Fruit fly (Drosophila melanogaster): Measurements from ENCODE around the gene gudu.

gudu gene

DNA sequence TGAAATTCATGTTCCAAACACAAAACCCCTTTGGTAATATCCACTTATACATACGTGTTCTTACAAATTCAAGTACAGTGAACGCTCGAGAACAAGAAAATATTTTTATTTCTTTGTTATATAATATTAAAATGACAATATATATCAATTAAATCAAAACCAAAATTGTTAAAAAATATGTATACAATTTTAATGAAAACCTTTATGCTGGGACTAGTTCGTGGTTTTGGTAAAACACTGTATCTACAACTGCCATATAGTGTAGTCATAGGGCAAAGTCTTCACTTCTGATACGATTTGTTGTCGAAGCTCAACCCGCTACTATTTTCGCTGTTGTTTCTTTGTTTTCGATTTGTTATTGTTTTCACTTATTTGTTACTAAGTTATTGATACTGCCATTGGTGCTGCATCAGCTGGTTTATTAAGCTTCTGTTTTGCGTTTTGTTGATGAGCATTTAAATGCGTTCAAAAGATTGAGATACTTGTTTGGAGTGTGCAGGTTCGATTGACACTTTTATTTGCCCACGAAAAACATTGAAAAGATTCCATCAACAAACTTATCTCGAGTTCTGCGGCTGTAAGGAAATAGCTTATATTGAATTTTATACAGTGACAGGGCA lies 46.5 kb downstream of the gudu start (continued):
- TF ChIP-seq CG8319 (GFP tag; optimal IDR thresholded peaks at IDR 0.05) (no peak), acj6 (GFP tag; optimal IDR thresholded peaks at IDR 0.05) (no peak), CG11902 (GFP tag; optimal IDR thresholded peaks at IDR 0.05) (no peak), Hr38 (GFP tag; optimal IDR thresholded peaks at IDR 0.05) (no peak), Ets96B (tag; optimal IDR thresholded peaks at IDR 0.05) (peak; percentile 35), CG4318 (GFP tag; optimal IDR thresholded peaks at IDR 0.05) (no peak), fkh (GFP tag; optimal IDR thresholded peaks at IDR 0.05) (no peak), CG1621 (tag; optimal IDR thresholded peaks at IDR 0.05) (no peak), Hr39 (GFP tag; optimal IDR thresholded peaks at IDR 0.05) (no peak), CG3032 (tag; optimal IDR thresholded peaks at IDR 0.05) (no peak), OdsH (GFP tag; optimal IDR thresholded peaks at IDR 0.05) (peak; percentile 35), dsx (GFP tag; optimal IDR thresholded peaks at IDR 0.05; ENCODE audit: poor library complexity, severe bottlenecking) (peak; percentile 32), CG6854 (GFP tag; optimal IDR thresholded peaks at IDR 0.05) (peak; percentile 36), CG8119 (GFP tag; IDR thresholded peaks at IDR 0.05) (peak; percentile 67), Gug (GFP tag; IDR thresholded peaks at IDR 0.05) (peak; percentile 24; the same call in 1 of the 2 replicates), Smox (GFP tag; optimal IDR thresholded peaks at IDR 0.05) (no peak), lz (GFP tag; optimal IDR thresholded peaks at IDR 0.05) (no peak), CG9139 (GFP tag; optimal IDR thresholded peaks at IDR 0.05) (peak; percentile 45), Hr4 (GFP tag; optimal IDR thresholded peaks at IDR 0.05) (peak; percentile 14), eg (GFP tag; IDR thresholded peaks at IDR 0.05) (peak; percentile 60; the same call in 2 of the 3 replicates), pdm3 (GFP tag; optimal IDR thresholded peaks at IDR 0.05) (no peak), CG6276 (GFP tag; optimal IDR thresholded peaks at IDR 0.05) (peak; percentile 58), Sox102F (GFP tag; optimal IDR thresholded peaks at IDR 0.05) (peak; percentile 23), svp (GFP tag) (peak; percentile 76), topi (GFP tag; optimal IDR thresholded peaks at IDR 0.05) (peak; percentile 18), CG7368 (GFP tag; optimal IDR thresholded peaks at IDR 0.05) (peak; percentile 6)

DNA sequence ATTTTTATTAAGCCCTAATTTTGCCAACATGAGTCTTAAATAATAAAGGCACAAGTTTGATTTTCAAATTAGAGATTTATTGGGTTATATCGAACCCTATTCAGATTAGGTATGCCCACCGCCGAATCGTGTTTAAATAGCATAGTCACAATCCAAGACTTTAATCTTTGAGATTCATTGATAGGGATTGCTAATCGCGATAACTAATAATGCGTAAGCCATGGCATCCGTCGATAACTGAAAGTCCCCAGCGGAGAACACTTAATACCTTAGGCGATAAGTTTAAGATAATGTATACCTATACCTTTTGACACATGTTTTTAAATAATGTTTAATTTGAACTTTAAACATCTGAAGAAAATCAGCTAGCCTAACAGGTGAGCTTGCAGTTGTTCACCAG lies 47.2 kb downstream of the gudu start:
- no peak for TF ChIP-seq Hr4 (GFP tag; optimal IDR thresholded peaks at IDR 0.05)
- no peak for TF ChIP-seq CG8119 (GFP tag; IDR thresholded peaks at IDR 0.05)
- no peak for TF ChIP-seq Sox102F (GFP tag; optimal IDR thresholded peaks at IDR 0.05)
- no peak for TF ChIP-seq Eip78C (GFP tag)
- no peak for TF ChIP-seq ss (GFP tag; optimal IDR thresholded peaks at IDR 0.05)
- no peak for TF ChIP-seq CG10631 (GFP tag; optimal IDR thresholded peaks at IDR 0.05)

DNA sequence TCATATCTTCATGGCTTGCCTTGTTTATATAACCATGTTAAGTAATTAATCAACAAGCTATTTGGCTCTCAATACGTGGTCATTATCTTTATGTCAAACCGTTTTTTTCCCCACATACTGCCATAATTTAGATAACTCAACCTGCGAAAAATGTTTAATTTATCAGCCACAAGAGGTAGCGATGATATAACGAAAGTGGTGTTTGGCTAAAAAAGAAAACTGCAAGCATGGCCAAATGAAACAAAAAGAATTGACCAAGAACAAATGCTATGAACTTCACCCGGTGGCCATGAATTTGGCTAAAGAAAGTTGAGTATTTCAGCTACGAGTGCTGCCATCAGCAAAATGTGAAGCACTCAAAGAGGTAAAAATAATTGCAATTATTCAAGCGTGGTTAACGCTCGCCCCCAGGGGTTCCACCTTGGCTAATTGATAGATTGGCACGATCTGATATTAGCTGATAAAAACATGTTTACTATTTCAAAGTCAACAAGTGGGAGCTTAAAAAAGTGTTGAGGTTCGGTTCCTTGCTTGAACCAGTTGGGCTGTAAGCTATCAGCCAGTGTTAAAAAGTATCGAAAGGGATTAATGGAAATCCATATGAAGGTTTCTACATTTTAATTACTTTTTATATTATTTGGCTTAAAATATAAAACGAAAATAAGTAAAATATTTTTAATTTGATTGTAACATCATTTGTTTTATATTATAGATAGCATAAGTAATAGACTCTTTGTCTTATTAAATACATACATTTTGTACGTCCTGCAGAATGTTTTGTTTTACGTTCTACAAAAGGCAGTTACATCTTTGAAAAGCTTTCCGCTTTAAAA lies 48.4 kb downstream of the gudu start:
- no peak for TF ChIP-seq fd59A (GFP tag; optimal IDR thresholded peaks at IDR 0.05)
- TF ChIP-seq OdsH (GFP tag; optimal IDR thresholded peaks at IDR 0.05) = peak; percentile 19
- TF ChIP-seq CG8632 (GFP tag; optimal IDR thresholded peaks at IDR 0.05) = peak; percentile 7
- peak; percentile 43 for TF ChIP-seq CG7368 (GFP tag; optimal IDR thresholded peaks at IDR 0.05)
- TF ChIP-seq CG8319 (GFP tag; optimal IDR thresholded peaks at IDR 0.05) = no peak
- TF ChIP-seq eg (GFP tag; IDR thresholded peaks at IDR 0.05) = no peak
- TF ChIP-seq Lpt (GFP tag; optimal IDR thresholded peaks at IDR 0.05) = no peak
- TF ChIP-seq CG6792 (GFP tag; optimal IDR thresholded peaks at IDR 0.05) = no peak
- TF ChIP-seq Sox14 (GFP tag; optimal IDR thresholded peaks at IDR 0.05) = no peak
- no peak for TF ChIP-seq topi (GFP tag; optimal IDR thresholded peaks at IDR 0.05)
- TF ChIP-seq CG11294 (GFP tag; IDR thresholded peaks at IDR 0.05) = no peak
- TF ChIP-seq cyc (GFP tag; optimal IDR thresholded peaks at IDR 0.05) = no peak
- no peak for TF ChIP-seq dsx (GFP tag; optimal IDR thresholded peaks at IDR 0.05; ENCODE audit: poor library complexity, severe bottlenecking)
- no peak for TF ChIP-seq CG15336 (GFP tag; IDR thresholded peaks at IDR 0.05)
- TF ChIP-seq CG3032 (tag; optimal IDR thresholded peaks at IDR 0.05) = no peak
- no peak for TF ChIP-seq CG11762 (GFP tag; optimal IDR thresholded peaks at IDR 0.05; ENCODE audit: insufficient read depth)
- no peak for TF ChIP-seq CG11902 (GFP tag; optimal IDR thresholded peaks at IDR 0.05)
- TF ChIP-seq Sox15 (GFP tag; optimal IDR thresholded peaks at IDR 0.05) = no peak
- no peak for TF ChIP-seq Gug (GFP tag; IDR thresholded peaks at IDR 0.05)
- no peak for TF ChIP-seq Smox (GFP tag; optimal IDR thresholded peaks at IDR 0.05)
- TF ChIP-seq CG1621 (tag; optimal IDR thresholded peaks at IDR 0.05) = no peak
- TF ChIP-seq fd85E (GFP tag; optimal IDR thresholded peaks at IDR 0.05) = no peak
- no peak for TF ChIP-seq svp (GFP tag)
- no peak for TF ChIP-seq dac (GFP tag; optimal IDR thresholded peaks at IDR 0.05)
- peak; percentile 50 for TF ChIP-seq Eip78C (GFP tag)
- TF ChIP-seq Ets96B (tag; optimal IDR thresholded peaks at IDR 0.05) = no peak
- TF ChIP-seq Ets21C (GFP tag; optimal IDR thresholded peaks at IDR 0.05) = no peak
- TF ChIP-seq ss (GFP tag; optimal IDR thresholded peaks at IDR 0.05) = peak in 1 of 2 experiments; percentile 3
- TF ChIP-seq salr (GFP tag; optimal IDR thresholded peaks at IDR 0.05) = no peak
- no peak for TF ChIP-seq Blimp-1 (GFP tag; optimal IDR thresholded peaks at IDR 0.05)

Measured in whole organism, prepupa.